Fruit fly (Drosophila melanogaster) whole organism: Measurements from ENCODE around the gene Cpr65Az.
A peak's percentile ranks its signal among the peaks of the same experiment; 100 is the strongest.

Experiments
- CG8478 ChIP-seq: fragments of >200 bp; optimal IDR thresholded peaks from 2 replicates; lab custom pipeline; 2018; ENCODE audit warnings: inconsistent platforms
- Dll ChIP-seq: fragments of >200 bp; optimal IDR thresholded peaks from 2 replicates; lab custom pipeline; 2017
- EcR ChIP-seq, 2 experiments: fragments of >200 bp; optimal IDR thresholded peaks; 2 replicates each; lab custom pipeline; 2017; ENCODE audit warnings: missing biosample characterization in 2 of 2, missing genetic modification characterization in 2 of 2, missing genetic modification reagents in 2 of 2
- pan ChIP-seq: fragments of >200 bp; optimal IDR thresholded peaks from 2 replicates; lab custom pipeline; 2017
- psq ChIP-seq: fragments of >200 bp; optimal IDR thresholded peaks from 2 replicates; lab custom pipeline; 2017
- usp ChIP-seq: fragments of >200 bp; optimal IDR thresholded peaks from 2 replicates; lab custom pipeline; 2017; ENCODE audit warnings: missing biosample characterization, missing genetic modification characterization, mixed read lengths

Gene Cpr65Az

dm6 chr3L:6184884-6185438, 24.3 kb downstream of the Cpr65Az start, which contains the start of the genes D19B and CG43293:
Gene D19B, minus strand, starts transcription at chr3L:6184920.
Gene CG43293, plus strand, starts transcription at chr3L:6185189.
- no peak for TF ChIP-seq usp (GFP tag; lab: Kevin White, UChicago)
- peak; percentile 80 for TF ChIP-seq pan (lab: Kevin White, UChicago)

- no peak for TF ChIP-seq usp (GFP tag; lab: Kevin White, UChicago)
- TF ChIP-seq pan (lab: Kevin White, UChicago), result no peak
- no peak for TF ChIP-seq psq (lab: Kevin White, UChicago)
These were observed 28.6 kb downstream of the Cpr65Az start, which contains the start of the genes D19A and CG7386 for dm6 chr3L:6188995-6189927. Gene D19A, minus strand, starts transcription at chr3L:6189123. Gene CG7386, plus strand, starts transcription at chr3L:6189745.

dm6 chr3L:6192822-6193555, 32.4 kb downstream of the Cpr65Az start, which contains the start of the genes Sf3b6 and Tnpo:
Gene Sf3b6, minus strand, starts transcription at chr3L:6193179.
Gene Tnpo, plus strand, starts transcription at chr3L:6193480.
- TF ChIP-seq usp (GFP tag; lab: Kevin White, UChicago), result no peak
- TF ChIP-seq psq (lab: Kevin White, UChicago), result no peak
- TF ChIP-seq Dll (lab: Kevin White, UChicago), result no peak
- no peak for TF ChIP-seq CG8478 (lab: Kevin White, UChicago)

DNA sequence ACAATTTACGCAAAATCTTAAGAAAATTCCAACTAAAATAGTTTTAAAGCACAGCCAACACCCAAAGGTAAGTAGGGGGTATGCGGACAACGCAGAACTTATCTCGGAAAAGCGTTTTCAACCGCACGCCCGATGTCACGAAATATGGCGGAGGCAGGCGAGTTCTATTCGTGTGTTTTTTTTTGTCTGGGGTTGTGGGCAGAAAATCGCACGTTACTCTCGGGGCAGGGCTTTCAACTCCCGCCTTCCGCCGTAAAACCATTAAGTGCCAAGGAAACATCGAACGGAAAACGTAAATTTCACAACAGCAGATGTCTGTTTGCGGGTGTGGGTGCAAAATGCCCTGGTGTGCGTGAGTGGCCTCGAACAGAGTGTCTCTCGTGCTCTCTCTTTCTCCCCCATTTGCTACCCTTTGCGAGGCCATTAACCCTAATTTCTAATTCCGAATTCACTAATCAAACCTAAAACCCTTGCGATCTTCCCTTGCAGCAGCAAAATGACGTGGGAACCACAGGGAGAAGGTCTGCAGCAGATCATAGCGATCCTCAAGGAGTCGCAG, 33.0 kb downstream of the Cpr65Az start:
- TF ChIP-seq EcR (GFP tag; optimal IDR thresholded peaks at IDR 0.05; lab: Kevin White, UChicago) (no peak), Dll (lab: Kevin White, UChicago) (no peak), pan (lab: Kevin White, UChicago) (no peak), CG8478 (lab: Kevin White, UChicago) (no peak), psq (lab: Kevin White, UChicago) (no peak), usp (GFP tag; lab: Kevin White, UChicago) (no peak)

DNA sequence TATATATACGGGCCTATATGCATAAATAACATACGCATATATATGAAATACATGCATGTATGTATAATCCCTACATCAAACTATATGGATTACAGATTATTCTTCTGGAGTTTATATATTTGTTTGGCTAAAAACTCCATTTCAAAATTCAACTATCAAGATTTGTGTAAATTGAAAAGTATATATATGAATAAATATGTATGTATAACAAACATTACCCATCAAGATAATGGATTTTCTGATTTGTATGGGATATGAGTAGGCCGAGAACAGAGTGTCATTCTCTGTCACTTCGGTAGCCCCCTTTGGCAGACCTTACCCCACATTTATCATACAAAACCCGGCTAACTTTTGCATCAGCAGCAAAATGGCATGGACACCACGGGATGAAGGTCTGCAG, 39.6 kb downstream of the Cpr65Az start, which contains the start of gene CG8219:
CG8219 (plus strand) TSS at position 301 of the 400 bp plus-strand sequence.
- no peak for TF ChIP-seq usp (GFP tag; lab: Kevin White, UChicago)
- TF ChIP-seq CG8478 (lab: Kevin White, UChicago), result no peak
- no peak for TF ChIP-seq pan (lab: Kevin White, UChicago)
- no peak for TF ChIP-seq Dll (lab: Kevin White, UChicago)
- TF ChIP-seq psq (lab: Kevin White, UChicago), result no peak
- TF ChIP-seq EcR (GFP tag; optimal IDR thresholded peaks at IDR 0.05; lab: Kevin White, UChicago), result no peak
